Worm (Caenorhabditis elegans): ENCODE results near the gene cest-1.1.

ce11 chrV:14166630-14167029, at the start of gene cest-1.1:
- TF ChIP-seq W03F9.2 (tag; optimal IDR thresholded peaks at IDR 0.05) (no peak), him-1 (tag; optimal IDR thresholded peaks at IDR 0.05) (no peak), dao-5 (tag; optimal IDR thresholded peaks at IDR 0.05) (no peak)
